Worm (Caenorhabditis elegans) whole organism, mixed stage, embryonic: ENCODE results near the gene rsp-2.

Experiments used
- elt-1 ChIP-seq: sonication (generic microtip); optimal IDR thresholded peaks from 2 replicates; lab custom pipeline; 2017; ENCODE audit warnings: missing genetic modification characterization, mild to moderate bottlenecking, missing compliant biosample characterization, antibody characterized with exemption, moderate library complexity, borderline replicate concordance; ENCODE audit not compliant: insufficient read depth
- elt-3 ChIP-seq: fragments of 150-350 bp; optimal IDR thresholded peaks from 2 replicates; lab custom pipeline; 2014; ENCODE audit warnings: missing biosample characterization, missing genetic modification characterization
- lin-13 ChIP-seq: fragments of 150-350 bp; optimal IDR thresholded peaks from 2 replicates; lab custom pipeline; 2014; ENCODE audit warnings: missing biosample characterization, missing genetic modification characterization
- lin-32 ChIP-seq: fragments of 200-800 bp; sonication (Bioruptor generic); optimal IDR thresholded peaks from 2 replicates; lab custom pipeline; 2018; ENCODE audit warnings: mild to moderate bottlenecking, missing genetic modification characterization, missing compliant biosample characterization
- lsy-2 ChIP-seq: fragments of 150-350 bp; optimal IDR thresholded peaks from 2 replicates; lab custom pipeline; 2014; ENCODE audit warnings: missing biosample characterization, missing genetic modification characterization
- mls-2 ChIP-seq: sonication (generic microtip); optimal IDR thresholded peaks from 2 replicates; lab custom pipeline; 2016; ENCODE audit warnings: mild to moderate bottlenecking, missing genetic modification characterization, moderate library complexity, missing compliant biosample characterization
- nhr-12 ChIP-seq: fragments of 150-350 bp; optimal IDR thresholded peaks from 2 replicates; lab custom pipeline; 2014; ENCODE audit warnings: missing biosample characterization, missing genetic modification characterization
- nhr-2 ChIP-seq: fragments of 150-350 bp; optimal IDR thresholded peaks from 2 replicates; lab custom pipeline; 2014; ENCODE audit warnings: missing biosample characterization, missing genetic modification characterization
- nhr-237 ChIP-seq: fragments of 150-350 bp; optimal IDR thresholded peaks from 2 replicates; lab custom pipeline; 2014; ENCODE audit warnings: missing biosample characterization, missing genetic modification characterization
- nhr-76 ChIP-seq: sonication (generic microtip); optimal IDR thresholded peaks from 2 replicates; lab custom pipeline; 2017; ENCODE audit warnings: missing biosample characterization, missing genetic modification characterization
- pha-4 ChIP-seq: fragments of 150-350 bp; optimal IDR thresholded peaks from 2 replicates; lab custom pipeline; 2018; ENCODE audit warnings: missing biosample characterization, missing genetic modification reagents, missing genetic modification characterization
- snpc-4 ChIP-seq: fragments of 150-350 bp; optimal IDR thresholded peaks from 2 replicates; lab custom pipeline; 2014; ENCODE audit warnings: missing biosample characterization, missing genetic modification characterization
- unc-39 ChIP-seq: fragments of 150-350 bp; optimal IDR thresholded peaks from 2 replicates; lab custom pipeline; 2014; ENCODE audit warnings: missing biosample characterization, missing genetic modification characterization
- unc-62 ChIP-seq: fragments of 150-350 bp; optimal IDR thresholded peaks from 2 replicates; lab custom pipeline; 2014; ENCODE audit warnings: missing biosample characterization, missing genetic modification reagents, missing genetic modification characterization

DNA sequence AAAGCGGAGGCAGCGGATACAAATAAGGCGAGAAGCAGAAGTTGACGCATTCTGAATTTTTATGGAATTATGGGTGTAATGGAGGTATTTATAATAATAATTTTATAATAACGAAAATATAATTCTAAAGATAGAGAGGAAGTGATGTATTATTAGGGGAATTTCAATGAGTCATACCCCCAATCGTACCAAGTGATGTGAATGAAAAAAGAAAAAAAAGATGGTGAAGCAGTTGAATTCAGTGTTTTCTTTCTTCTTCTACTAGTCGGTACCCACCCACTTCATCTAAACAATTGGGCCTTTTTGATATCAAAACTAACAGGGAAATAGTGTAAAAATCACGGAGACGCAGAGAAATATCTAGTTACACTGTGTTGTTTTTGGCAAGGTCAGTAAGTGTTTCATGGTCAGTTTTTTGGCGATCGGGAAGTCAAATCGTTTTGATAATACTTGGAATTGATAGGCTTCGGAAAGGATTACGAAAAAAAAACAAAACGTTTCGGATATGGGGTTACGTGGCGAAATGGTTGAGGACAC lies 34.0 kb upstream of the rsp-2 start, which contains the start of gene ttr-18:
- TF ChIP-seq lin-13 (tag; lab: Kevin White, UChicago) (no peak), pha-4 (no peak), nhr-12 (tag; lab: Kevin White, UChicago) (no peak), unc-62 (GFP tag; lab: Kevin White, UChicago) (no peak), nhr-237 (tag; lab: Kevin White, UChicago) (no peak), snpc-4 (no peak), mls-2 (tag; lab: Kevin White, UChicago) (no peak), unc-39 (tag; lab: Kevin White, UChicago) (no peak), elt-3 (tag; lab: Kevin White, UChicago) (no peak), nhr-76 (tag; lab: Kevin White, UChicago) (no peak), nhr-2 (tag; lab: Kevin White, UChicago) (no peak), elt-1 (tag; lab: Kevin White, UChicago) (no peak), lsy-2 (no peak), lin-32 (GFP tag; lab: Kevin White, UChicago) (no peak)
